Worm (Caenorhabditis elegans) whole organism, young adult: ENCODE measurements around the gene C08H9.16.

Source experiments
- C06A6.2 ChIP-seq: fragments of 200-800 bp; sonication (Bioruptor generic); conservative IDR thresholded peaks from 2 replicates; pipeline ENCODE4 v1.3.6; 2022; ENCODE audit warnings: missing genetic modification characterization, missing compliant biosample characterization
- C17E4.6 ChIP-seq: fragments of 200-800 bp; sonication (Bioruptor generic); IDR thresholded peaks from 2 replicates; pipeline ENCODE4 v1.3.6; 2022; ENCODE audit warnings: missing genetic modification reagents, missing genetic modification characterization, missing compliant biosample characterization
- T26A5.8 ChIP-seq: sonication (generic microtip); optimal IDR thresholded peaks from 2 replicates; lab custom pipeline; 2016; ENCODE audit warnings: missing genetic modification characterization, missing compliant biosample characterization
- Y53G8AR.9 ChIP-seq: fragments of 200-800 bp; sonication (Bioruptor generic); conservative IDR thresholded peaks from 2 replicates; pipeline ENCODE4 v1.3.6; 2022; ENCODE audit warnings: missing genetic modification reagents, missing genetic modification characterization, missing compliant biosample characterization
- Y67H2A.10 ChIP-seq: fragments of 200-800 bp; sonication (Bioruptor generic); conservative IDR thresholded peaks from 2 replicates; pipeline ENCODE4 v1.3.6; 2022; ENCODE audit warnings: missing genetic modification reagents, missing genetic modification characterization, missing compliant biosample characterization
- Y95B8A.8 ChIP-seq: fragments of 200-800 bp; sonication (Bioruptor generic); IDR thresholded peaks from 2 replicates; pipeline ENCODE4 v1.3.6; 2022; ENCODE audit warnings: missing genetic modification reagents, missing genetic modification characterization, missing compliant biosample characterization
- akir-1 ChIP-seq: fragments of 200-800 bp; sonication (Bioruptor generic); optimal IDR thresholded peaks from 2 replicates; lab custom pipeline; 2018; ENCODE audit warnings: mild to moderate bottlenecking, missing genetic modification characterization, moderate library complexity, missing compliant biosample characterization
- ama-1 ChIP-seq, 3 experiments: fragments of 150-350 bp in 1 of 3; sonication (generic microtip) in 2 of 3; optimal IDR thresholded peaks; 2 replicates each; lab custom pipeline; 2014 to 2018; ENCODE audit warnings: missing biosample characterization in 2 of 3, missing genetic modification characterization in 2 of 3, missing genetic modification reagents in 2 of 3
- aptf-2 ChIP-seq: fragments of 200-800 bp; sonication (Bioruptor generic); conservative IDR thresholded peaks from 2 replicates; pipeline ENCODE4 v1.3.6; 2022; ENCODE audit warnings: missing genetic modification reagents, missing genetic modification characterization, missing compliant biosample characterization
- attf-3 ChIP-seq: fragments of 200-800 bp; sonication (Bioruptor generic); conservative IDR thresholded peaks from 2 replicates; pipeline ENCODE4 v1.3.6; 2022; ENCODE audit warnings: missing genetic modification reagents, missing genetic modification characterization, missing compliant biosample characterization
- attf-5 ChIP-seq: fragments of 200-800 bp; sonication (Bioruptor generic); optimal IDR thresholded peaks from 2 replicates; lab custom pipeline; 2018; ENCODE audit warnings: mild to moderate bottlenecking, missing genetic modification characterization, missing compliant biosample characterization
- bed-1 ChIP-seq: fragments of 200-800 bp; sonication (Bioruptor generic); IDR thresholded peaks from 2 replicates; pipeline ENCODE4 v1.3.6; 2022; ENCODE audit warnings: missing genetic modification reagents, missing genetic modification characterization, missing compliant biosample characterization
- cebp-1 ChIP-seq, 2 experiments: fragments of 200-800 bp in 1 of 2; sonication (Bioruptor generic) in 1 of 2; sonication (generic microtip) in 1 of 2; IDR thresholded peaks in 1 of 2; optimal IDR thresholded peaks in 1 of 2; 2 replicates each; pipeline versions ENCODE4 v1.3.6 to Lab custom; 2017 to 2022; ENCODE audit warnings: missing compliant biosample characterization in 2 of 2, missing genetic modification characterization in 2 of 2, mild to moderate bottlenecking in 1 of 2, missing genetic modification reagents in 1 of 2, moderate library complexity in 1 of 2
- ceh-27 ChIP-seq: fragments of 200-800 bp; sonication (Bioruptor generic); optimal IDR thresholded peaks from 2 replicates; lab custom pipeline; 2018; ENCODE audit warnings: mild to moderate bottlenecking, missing genetic modification characterization, moderate library complexity, missing compliant biosample characterization
- ceh-40 ChIP-seq: fragments of 200-800 bp; sonication (Bioruptor generic); IDR thresholded peaks from 2 replicates; pipeline ENCODE4 v1.3.6; 2022; ENCODE audit warnings: missing genetic modification characterization, missing compliant biosample characterization
- ceh-79 ChIP-seq: sonication (generic microtip); optimal IDR thresholded peaks from 2 replicates; lab custom pipeline; 2017; ENCODE audit warnings: mild to moderate bottlenecking, missing genetic modification characterization, missing compliant biosample characterization
- ceh-91 ChIP-seq: fragments of 200-800 bp; sonication (Bioruptor generic); IDR thresholded peaks from 2 replicates; pipeline ENCODE4 v1.3.6; 2022; ENCODE audit warnings: missing genetic modification reagents, missing genetic modification characterization, missing compliant biosample characterization
- die-1 ChIP-seq: sonication (generic microtip); optimal IDR thresholded peaks from 2 replicates; lab custom pipeline; 2016; ENCODE audit warnings: missing genotype, mild to moderate bottlenecking, missing genetic modification characterization, missing compliant biosample characterization
- dpl-1 ChIP-seq: fragments of 150-350 bp; optimal IDR thresholded peaks from 2 replicates; lab custom pipeline; 2014; ENCODE audit warnings: missing biosample characterization, missing genetic modification reagents, missing genetic modification characterization
- efl-1 ChIP-seq: fragments of 150-350 bp; optimal IDR thresholded peaks from 2 replicates; lab custom pipeline; 2014; ENCODE audit warnings: missing biosample characterization, missing genetic modification reagents, missing genetic modification characterization
- egl-44 ChIP-seq: fragments of 200-800 bp; sonication (Bioruptor generic); IDR thresholded peaks from 2 replicates; pipeline ENCODE4 v1.3.6; 2022; ENCODE audit warnings: missing genetic modification reagents, missing genetic modification characterization, missing compliant biosample characterization
- fkh-3 ChIP-seq: sonication (generic microtip); optimal IDR thresholded peaks from 2 replicates; lab custom pipeline; 2016; ENCODE audit warnings: mild to moderate bottlenecking, missing genetic modification characterization, missing compliant biosample characterization
- him-1 ChIP-seq: sonication (generic microtip); optimal IDR thresholded peaks from 2 replicates; lab custom pipeline; 2016; ENCODE audit warnings: missing genotype, missing genetic modification reagents, missing genetic modification characterization, missing compliant biosample characterization
- hlh-26 ChIP-seq: fragments of 200-800 bp; sonication (Bioruptor generic); conservative IDR thresholded peaks from 2 replicates; pipeline ENCODE4 v1.3.6; 2022; ENCODE audit warnings: missing genetic modification reagents, missing genetic modification characterization, missing compliant biosample characterization
- lag-1 ChIP-seq: fragments of 200-800 bp; sonication (Bioruptor generic); IDR thresholded peaks from 2 replicates; pipeline ENCODE4 v1.3.6; 2022; ENCODE audit warnings: missing genetic modification reagents, missing genetic modification characterization, missing compliant biosample characterization
- let-526 ChIP-seq: fragments of 200-800 bp; sonication (Bioruptor generic); IDR thresholded peaks from 2 replicates; pipeline ENCODE4 v1.3.6; 2022; ENCODE audit warnings: missing genetic modification reagents, missing genetic modification characterization, missing compliant biosample characterization
- let-607 ChIP-seq, 2 experiments: fragments of 200-800 bp in 1 of 2; sonication (Bioruptor generic) in 1 of 2; sonication (generic microtip) in 1 of 2; optimal IDR thresholded peaks; 2 replicates each; lab custom pipeline; 2016 to 2018; ENCODE audit warnings: mild to moderate bottlenecking in 2 of 2, missing compliant biosample characterization in 2 of 2, missing genetic modification characterization in 2 of 2, moderate library complexity in 2 of 2, missing genotype in 1 of 2
- lin-26 ChIP-seq: fragments of 200-800 bp; sonication (Bioruptor generic); IDR thresholded peaks from 2 replicates; pipeline ENCODE4 v1.3.6; 2022; ENCODE audit warnings: missing genetic modification reagents, missing genetic modification characterization, missing compliant biosample characterization
- lin-35 ChIP-seq, 3 experiments: fragments of 150-350 bp in 2 of 3; sonication (generic microtip) in 1 of 3; optimal IDR thresholded peaks; 2 replicates each; lab custom pipeline; 2014 to 2018; ENCODE audit warnings: missing biosample characterization in 3 of 3, missing genetic modification characterization in 3 of 3, missing genetic modification reagents in 3 of 3
- lin-54 ChIP-seq: fragments of 200-800 bp; sonication (Bioruptor generic); optimal IDR thresholded peaks from 2 replicates; lab custom pipeline; 2018; ENCODE audit warnings: mild to moderate bottlenecking, missing genetic modification characterization, missing compliant biosample characterization
- lsy-27 ChIP-seq: sonication (generic microtip); optimal IDR thresholded peaks from 2 replicates; lab custom pipeline; 2017; ENCODE audit warnings: missing genetic modification characterization, mild to moderate bottlenecking, missing compliant biosample characterization, antibody characterized with exemption, missing genotype, borderline replicate concordance; ENCODE audit not compliant: insufficient read depth
- mes-4 ChIP-seq: sonication (generic microtip); optimal IDR thresholded peaks from 2 replicates; lab custom pipeline; 2016; ENCODE audit warnings: missing genotype, missing genetic modification characterization, missing compliant biosample characterization
- nfya-1 ChIP-seq: sonication (generic microtip); optimal IDR thresholded peaks from 2 replicates; lab custom pipeline; 2017; ENCODE audit warnings: antibody characterized with exemption, missing compliant biosample characterization, missing genetic modification characterization, borderline replicate concordance; ENCODE audit not compliant: insufficient read depth
- nfyb-1 ChIP-seq: fragments of 200-800 bp; sonication (Bioruptor generic); IDR thresholded peaks from 2 replicates; pipeline ENCODE4 v1.3.6; 2022; ENCODE audit warnings: missing genetic modification reagents, missing genetic modification characterization, missing compliant biosample characterization
- nhr-90 ChIP-seq: sonication (generic microtip); optimal IDR thresholded peaks from 2 replicates; lab custom pipeline; 2016; ENCODE audit warnings: missing genotype, mild to moderate bottlenecking, missing genetic modification characterization, missing compliant biosample characterization
- rcor-1 ChIP-seq: fragments of 200-800 bp; sonication (Bioruptor generic); IDR thresholded peaks from 2 replicates; pipeline ENCODE4 v1.3.6; 2022; ENCODE audit warnings: missing genetic modification reagents, missing genetic modification characterization, missing compliant biosample characterization
- rpc-1 ChIP-seq, 2 experiments: fragments of 150-350 bp in 1 of 2; sonication (generic microtip) in 1 of 2; optimal IDR thresholded peaks; 2 replicates each; lab custom pipeline; 2014 to 2018; ENCODE audit warnings: missing biosample characterization in 1 of 2, missing genetic modification characterization in 1 of 2, missing genetic modification reagents in 1 of 2, missing genotype in 1 of 2
- sea-2 ChIP-seq: fragments of 200-800 bp; sonication (Bioruptor generic); IDR thresholded peaks from 2 replicates; pipeline ENCODE4 v1.3.6; 2022; ENCODE audit warnings: missing genetic modification characterization, missing compliant biosample characterization
- snpc-1.3 ChIP-seq: sonication (generic microtip); optimal IDR thresholded peaks from 2 replicates; lab custom pipeline; 2017; ENCODE audit warnings: missing genetic modification characterization, mild to moderate bottlenecking, missing compliant biosample characterization, antibody characterized with exemption, moderate library complexity, missing genotype, missing genetic modification reagents; ENCODE audit not compliant: insufficient read depth
- tbp1 ChIP-seq: fragments of 200-800 bp; sonication (Bioruptor generic); optimal IDR thresholded peaks from 2 replicates; lab custom pipeline; 2018; ENCODE audit warnings: mild to moderate bottlenecking, missing genetic modification characterization, missing compliant biosample characterization
- tbx-9 ChIP-seq: sonication (generic microtip); optimal IDR thresholded peaks from 2 replicates; lab custom pipeline; 2016; ENCODE audit warnings: borderline replicate concordance, missing genetic modification characterization, inconsistent platforms, missing compliant biosample characterization
- tlf-1 ChIP-seq: fragments of 200-800 bp; sonication (Bioruptor generic); optimal IDR thresholded peaks from 2 replicates; lab custom pipeline; 2018; ENCODE audit warnings: mild to moderate bottlenecking, missing genetic modification characterization, missing compliant biosample characterization
- zfh-2 ChIP-seq: fragments of 200-800 bp; sonication (Bioruptor generic); conservative IDR thresholded peaks from 2 replicates; pipeline ENCODE4 v1.3.6; 2022; ENCODE audit warnings: missing genetic modification reagents, missing genetic modification characterization, missing compliant biosample characterization
- zim-3 ChIP-seq: sonication (generic microtip); optimal IDR thresholded peaks from 2 replicates; lab custom pipeline; 2017; ENCODE audit warnings: mild to moderate bottlenecking, missing genetic modification characterization, moderate library complexity, missing compliant biosample characterization
- ztf-18 ChIP-seq: sonication (generic microtip); optimal IDR thresholded peaks from 2 replicates; lab custom pipeline; 2016; ENCODE audit warnings: missing genotype, mild to moderate bottlenecking, missing genetic modification characterization, missing compliant biosample characterization
- ztf-28 ChIP-seq: fragments of 200-800 bp; sonication (Bioruptor generic); IDR thresholded peaks from 2 replicates; pipeline ENCODE4 v1.3.6; 2022; ENCODE audit warnings: missing genetic modification reagents, missing genetic modification characterization, missing compliant biosample characterization
- ztf-3 ChIP-seq: fragments of 200-800 bp; sonication (Bioruptor generic); optimal IDR thresholded peaks from 2 replicates; lab custom pipeline; 2018; ENCODE audit warnings: mild to moderate bottlenecking, missing genetic modification characterization, missing compliant biosample characterization

The C08H9.16 gene

DNA sequence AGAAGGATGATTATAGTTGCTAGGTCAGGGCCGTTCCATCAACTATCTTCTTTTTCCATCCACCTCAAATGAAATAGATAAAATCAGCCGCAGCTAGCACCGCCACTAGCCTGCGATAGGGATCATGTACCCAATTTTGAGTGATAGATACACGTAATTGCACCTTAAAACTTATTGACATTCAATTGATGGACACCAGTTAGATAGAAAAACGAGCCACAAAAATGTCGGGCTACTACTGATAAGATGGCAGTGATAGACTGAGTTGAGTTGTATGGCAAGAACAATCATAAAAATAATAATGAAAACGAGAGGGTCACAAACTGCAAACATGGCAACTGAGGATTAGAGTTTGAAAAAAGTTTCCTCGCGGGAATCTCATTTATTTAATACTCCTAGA, 755 bp upstream of the C08H9.16 start (continued):
- TF ChIP-seq lin-35 (GFP tag; optimal IDR thresholded peaks at IDR 0.05; lab: Kevin White, UChicago) (no peak), aptf-2 (GFP tag; lab: Robert Waterston, UW) (no peak), attf-5 (GFP tag; lab: Kevin White, UChicago) (no peak), fkh-3 (no peak), lag-1 (GFP tag; lab: Robert Waterston, UW) (no peak), ceh-27 (GFP tag; lab: Kevin White, UChicago) (no peak), let-607 (tag; optimal IDR thresholded peaks at IDR 0.05; lab: Kevin White, UChicago) (peak; percentile 96 to 97), snpc-1.3 (tag; lab: Kevin White, UChicago) (no peak), zfh-2 (GFP tag; lab: Robert Waterston, UW) (no peak), C17E4.6 (no peak), mes-4 (tag; lab: Kevin White, UChicago) (no peak), nhr-90 (tag; lab: Kevin White, UChicago) (peak; percentile 6), nfyb-1 (GFP tag; lab: Robert Waterston, UW) (peak; percentile 21; the same call in 1 of the 2 replicates), sea-2 (GFP tag; lab: Robert Waterston, UW) (no peak), Y95B8A.8 (GFP tag; lab: Robert Waterston, UW) (no peak), dpl-1 (GFP tag; lab: Kevin White, UChicago) (no peak), die-1 (tag; lab: Kevin White, UChicago) (no peak), lin-54 (GFP tag; lab: Kevin White, UChicago) (peak; percentile 21), rpc-1 (optimal IDR thresholded peaks at IDR 0.05; lab: Kevin White, UChicago) (no peak), rpc-1 (tag; optimal IDR thresholded peaks at IDR 0.05; lab: Kevin White, UChicago) (no peak), Y67H2A.10 (no peak), ztf-3 (GFP tag; lab: Kevin White, UChicago) (no peak), efl-1 (no peak), bed-1 (GFP tag; lab: Robert Waterston, UW) (no peak), hlh-26 (GFP tag; lab: Robert Waterston, UW) (no peak), rcor-1 (GFP tag; lab: Robert Waterston, UW) (no peak), C06A6.2 (GFP tag; lab: Robert Waterston, UW) (no peak), zim-3 (no peak), tbx-9 (tag; lab: Kevin White, UChicago) (no peak), lin-26 (GFP tag; lab: Robert Waterston, UW) (peak; percentile 68; the same call in 1 of the 2 replicates), let-526 (no peak), ceh-40 (GFP tag; lab: Robert Waterston, UW) (no peak), nfya-1 (tag; lab: Kevin White, UChicago) (no peak), cebp-1 (GFP tag; IDR thresholded peaks at IDR 0.05; lab: Robert Waterston, UW) (no peak), cebp-1 (tag; optimal IDR thresholded peaks at IDR 0.05; lab: Kevin White, UChicago) (no peak), tbp1 (GFP tag; lab: Kevin White, UChicago) (peak; percentile 4), ama-1 (optimal IDR thresholded peaks at IDR 0.05; lab: Kevin White, UChicago) (no peak), ama-1 (GFP tag; optimal IDR thresholded peaks at IDR 0.05; lab: Kevin White, UChicago) (no peak), ceh-91 (GFP tag; lab: Robert Waterston, UW) (no peak), tlf-1 (GFP tag; lab: Kevin White, UChicago) (no peak), lsy-27 (tag; lab: Kevin White, UChicago) (no peak), attf-3 (GFP tag; lab: Robert Waterston, UW) (no peak), Y53G8AR.9 (no peak), him-1 (tag; lab: Kevin White, UChicago) (no peak), T26A5.8 (no peak), egl-44 (GFP tag; lab: Robert Waterston, UW) (peak; percentile 15; the same call in 1 of the 2 replicates), akir-1 (GFP tag; lab: Kevin White, UChicago) (no peak), ztf-28 (GFP tag; lab: Robert Waterston, UW) (no peak), ceh-79 (no peak), ztf-18 (tag; lab: Kevin White, UChicago) (no peak)
